Fruit fly (Drosophila melanogaster): ENCODE data around the gene GatA.
A peak's percentile ranks its signal among the peaks of the same experiment; 100 is the strongest.

GatA gene

dm6 chr3R:18997388-18998287, 31.0 kb downstream of the GatA start:
- TF ChIP-seq CG8478 (optimal IDR thresholded peaks at IDR 0.05), result no peak
- TF ChIP-seq EcR (GFP tag; optimal IDR thresholded peaks at IDR 0.05), result no peak
- no peak for TF ChIP-seq pan (optimal IDR thresholded peaks at IDR 0.05)
- TF ChIP-seq usp (GFP tag; optimal IDR thresholded peaks at IDR 0.05), result no peak
- TF ChIP-seq psq (optimal IDR thresholded peaks at IDR 0.05), result no peak
- no peak for TF ChIP-seq Dll (optimal IDR thresholded peaks at IDR 0.05)

DNA sequence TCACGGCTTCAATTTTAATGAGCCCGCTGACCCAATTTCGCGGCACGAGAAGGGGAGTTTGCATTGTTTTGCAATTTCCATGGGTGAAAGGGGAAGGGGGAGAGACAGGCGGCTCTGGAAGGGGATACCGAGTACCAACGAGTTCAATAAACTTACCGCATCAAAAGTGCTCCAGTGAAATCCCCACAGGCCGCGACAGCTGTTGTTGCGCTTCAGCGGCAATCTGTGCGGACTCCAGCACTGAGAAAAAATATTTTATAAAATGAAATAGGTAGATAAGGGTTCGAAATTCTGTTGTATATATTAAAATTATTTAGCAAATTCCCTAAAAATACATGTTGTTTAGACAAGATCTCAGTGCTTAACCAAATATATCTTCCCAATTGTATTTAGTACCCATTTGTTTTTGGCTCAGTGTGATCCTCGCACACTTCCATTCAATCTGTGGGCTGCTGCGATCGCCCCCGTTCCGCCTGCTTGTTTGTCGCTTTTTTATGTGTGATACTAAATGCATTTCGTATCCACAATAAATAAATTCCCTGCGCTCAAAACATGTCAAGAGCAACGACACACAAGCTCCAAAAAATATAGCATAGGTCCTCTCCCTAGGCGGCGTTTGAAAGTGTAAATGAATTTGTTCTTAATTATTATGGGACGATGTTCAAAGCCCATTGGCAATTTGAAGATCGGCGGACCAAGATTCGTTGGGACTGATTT, 32.9 kb downstream of the GatA start:
- TF ChIP-seq EcR (GFP tag; optimal IDR thresholded peaks at IDR 0.05), result peak; percentile 67 to 71
- no peak for TF ChIP-seq usp (GFP tag; optimal IDR thresholded peaks at IDR 0.05)

- no peak for TF ChIP-seq pan (optimal IDR thresholded peaks at IDR 0.05)
- no peak for TF ChIP-seq usp (GFP tag; optimal IDR thresholded peaks at IDR 0.05)
- TF ChIP-seq psq (optimal IDR thresholded peaks at IDR 0.05), result no peak
- no peak for TF ChIP-seq EcR (GFP tag; optimal IDR thresholded peaks at IDR 0.05)
- no peak for TF ChIP-seq CG8478 (optimal IDR thresholded peaks at IDR 0.05)
Measured at dm6 chr3R:18993159-18993558, 35.5 kb downstream of the GatA start.

dm6 chr3R:18991721-18992120, 36.9 kb downstream of the GatA start:
- TF ChIP-seq CG8478 (optimal IDR thresholded peaks at IDR 0.05) (no peak), EcR (GFP tag; optimal IDR thresholded peaks at IDR 0.05) (no peak), pan (optimal IDR thresholded peaks at IDR 0.05) (no peak), Dll (optimal IDR thresholded peaks at IDR 0.05) (no peak), usp (GFP tag; optimal IDR thresholded peaks at IDR 0.05) (no peak), psq (optimal IDR thresholded peaks at IDR 0.05) (no peak)

dm6 chr3R:18990514-18990913, 38.1 kb downstream of the GatA start:
- no peak for TF ChIP-seq Dll (optimal IDR thresholded peaks at IDR 0.05)
- no peak for TF ChIP-seq usp (GFP tag; optimal IDR thresholded peaks at IDR 0.05)
- no peak for TF ChIP-seq CG8478 (optimal IDR thresholded peaks at IDR 0.05)
- no peak for TF ChIP-seq pan (optimal IDR thresholded peaks at IDR 0.05)

dm6 chr3R:18989819-18990137, 38.9 kb downstream of the GatA start:
- TF ChIP-seq psq (optimal IDR thresholded peaks at IDR 0.05) (no peak), usp (GFP tag; optimal IDR thresholded peaks at IDR 0.05) (no peak), EcR (GFP tag; optimal IDR thresholded peaks at IDR 0.05) (no peak), Dll (optimal IDR thresholded peaks at IDR 0.05) (no peak), CG8478 (optimal IDR thresholded peaks at IDR 0.05) (no peak), pan (optimal IDR thresholded peaks at IDR 0.05) (no peak)

DNA sequence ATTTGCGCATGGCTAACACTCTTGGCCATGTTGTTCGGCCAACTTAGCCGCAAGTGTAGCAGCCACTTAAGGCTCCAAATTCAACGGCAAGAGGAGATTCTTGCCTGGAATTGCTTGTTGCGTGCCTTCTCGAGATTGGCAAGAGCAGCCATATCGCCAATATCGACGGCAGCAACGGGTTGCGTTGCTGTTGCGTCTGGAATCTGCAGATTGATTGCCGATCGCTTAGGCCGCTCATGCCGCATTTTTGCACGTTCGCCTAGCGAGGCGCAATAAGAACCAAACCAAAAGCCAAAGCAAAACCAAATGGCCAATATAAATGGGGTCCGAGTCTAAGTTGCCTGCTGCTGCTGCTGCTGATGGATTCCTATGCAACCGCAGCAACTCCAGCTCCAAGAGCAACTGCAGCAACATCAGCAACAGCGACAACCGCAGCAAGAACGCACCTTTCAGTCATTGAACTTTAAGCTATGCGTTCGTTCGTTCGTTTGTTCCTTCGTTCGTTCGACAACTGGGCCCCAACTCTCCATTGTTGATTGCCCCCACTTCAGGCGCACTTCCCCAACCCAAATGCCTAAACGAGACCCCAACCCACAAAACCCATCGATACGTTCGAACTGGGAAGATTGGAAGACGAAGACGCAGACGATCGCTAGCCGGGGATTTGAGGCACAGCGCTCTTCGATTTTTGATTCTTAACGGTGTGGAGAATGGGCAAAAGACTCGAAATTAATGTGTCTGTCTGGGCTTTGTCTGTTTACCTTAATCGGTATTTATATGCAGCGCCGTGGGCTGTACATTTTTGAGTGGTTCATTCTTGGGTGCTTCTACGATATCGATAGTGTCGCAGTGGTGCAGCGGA, 39.5 kb downstream of the GatA start:
- TF ChIP-seq pan (optimal IDR thresholded peaks at IDR 0.05), result no peak
- no peak for TF ChIP-seq usp (GFP tag; optimal IDR thresholded peaks at IDR 0.05)
- no peak for TF ChIP-seq CG8478 (optimal IDR thresholded peaks at IDR 0.05)
- no peak for TF ChIP-seq EcR (GFP tag; optimal IDR thresholded peaks at IDR 0.05)
- no peak for TF ChIP-seq Dll (optimal IDR thresholded peaks at IDR 0.05)
- no peak for TF ChIP-seq psq (optimal IDR thresholded peaks at IDR 0.05)

dm6 chr3R:18987428-18988416, 40.9 kb downstream of the GatA start:
- peak; percentile 40 for TF ChIP-seq Dll (optimal IDR thresholded peaks at IDR 0.05)
- no peak for TF ChIP-seq EcR (GFP tag; optimal IDR thresholded peaks at IDR 0.05)

DNA sequence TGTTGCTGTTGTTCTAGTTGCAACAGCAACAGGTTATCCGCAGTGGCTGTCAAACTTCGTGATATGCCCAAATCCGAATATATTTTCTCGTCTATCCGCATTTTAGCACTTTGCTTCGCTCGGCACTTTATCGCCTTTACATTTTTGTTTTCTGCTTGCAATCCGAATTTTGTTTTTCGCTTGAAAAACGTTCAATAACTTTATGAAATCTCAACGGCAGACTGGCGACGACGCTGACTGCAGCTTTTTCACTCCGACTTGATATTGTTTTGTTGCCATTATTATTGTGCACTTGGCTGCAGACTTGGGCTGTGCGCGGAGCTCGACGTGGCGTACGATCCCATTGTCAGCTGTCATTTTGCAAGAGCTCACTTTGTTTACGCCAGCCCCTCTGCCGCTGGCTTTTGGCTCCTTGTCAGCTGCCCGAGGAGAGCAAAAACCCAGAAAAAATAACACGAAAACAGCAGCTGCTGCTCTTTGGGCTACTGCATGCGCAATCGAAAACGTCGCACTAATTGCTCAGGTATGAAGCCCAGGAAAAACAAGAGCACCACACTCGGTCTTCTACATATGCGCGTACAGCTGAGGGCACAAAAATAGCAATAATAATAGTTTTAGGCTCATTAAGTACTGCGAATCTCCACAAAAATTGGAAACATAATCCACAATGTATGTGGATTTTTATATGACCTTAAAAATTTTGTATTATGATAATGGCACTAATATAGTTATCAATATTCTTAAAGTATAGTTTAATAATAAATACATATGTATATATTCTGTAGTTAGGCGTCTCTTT, 42.4 kb downstream of the GatA start:
- TF ChIP-seq usp (GFP tag; optimal IDR thresholded peaks at IDR 0.05), result no peak

DNA sequence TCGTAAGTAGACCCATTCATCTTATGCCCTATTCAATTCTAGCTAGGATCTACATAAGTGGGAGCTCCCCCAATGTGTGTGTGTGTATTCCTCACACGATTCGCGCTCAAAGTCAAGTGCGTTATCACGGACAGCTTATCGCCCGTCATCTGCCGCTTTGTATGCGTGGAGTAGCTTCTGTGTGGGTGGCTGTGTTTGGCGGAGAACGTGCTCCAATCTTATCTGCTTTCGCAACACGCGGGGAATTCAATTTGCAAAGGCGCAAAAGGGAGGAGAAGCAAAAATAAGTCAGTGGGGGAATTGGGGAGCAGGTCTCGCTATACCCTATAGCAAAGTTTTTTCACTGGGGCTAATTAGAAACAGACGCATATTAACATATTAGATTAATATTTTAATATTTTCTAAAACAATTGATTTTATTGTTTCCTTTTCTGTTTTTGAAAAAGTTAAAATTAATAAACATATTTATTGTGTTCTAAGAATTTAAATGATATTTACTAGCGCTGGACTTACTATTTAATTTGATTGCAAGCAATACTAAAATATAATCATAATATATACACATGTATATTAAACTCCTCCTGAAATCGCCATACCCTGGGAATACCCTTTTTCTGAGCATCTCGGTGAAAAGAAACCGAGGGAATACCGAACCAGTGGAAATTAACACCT, 43.4 kb downstream of the GatA start:
- TF ChIP-seq psq (optimal IDR thresholded peaks at IDR 0.05), result no peak
- peak; percentile 59 for TF ChIP-seq pan (optimal IDR thresholded peaks at IDR 0.05)
